Fruit fly (Drosophila melanogaster): ENCODE measurements around the gene COX5BL.

Gene COX5BL

DNA sequence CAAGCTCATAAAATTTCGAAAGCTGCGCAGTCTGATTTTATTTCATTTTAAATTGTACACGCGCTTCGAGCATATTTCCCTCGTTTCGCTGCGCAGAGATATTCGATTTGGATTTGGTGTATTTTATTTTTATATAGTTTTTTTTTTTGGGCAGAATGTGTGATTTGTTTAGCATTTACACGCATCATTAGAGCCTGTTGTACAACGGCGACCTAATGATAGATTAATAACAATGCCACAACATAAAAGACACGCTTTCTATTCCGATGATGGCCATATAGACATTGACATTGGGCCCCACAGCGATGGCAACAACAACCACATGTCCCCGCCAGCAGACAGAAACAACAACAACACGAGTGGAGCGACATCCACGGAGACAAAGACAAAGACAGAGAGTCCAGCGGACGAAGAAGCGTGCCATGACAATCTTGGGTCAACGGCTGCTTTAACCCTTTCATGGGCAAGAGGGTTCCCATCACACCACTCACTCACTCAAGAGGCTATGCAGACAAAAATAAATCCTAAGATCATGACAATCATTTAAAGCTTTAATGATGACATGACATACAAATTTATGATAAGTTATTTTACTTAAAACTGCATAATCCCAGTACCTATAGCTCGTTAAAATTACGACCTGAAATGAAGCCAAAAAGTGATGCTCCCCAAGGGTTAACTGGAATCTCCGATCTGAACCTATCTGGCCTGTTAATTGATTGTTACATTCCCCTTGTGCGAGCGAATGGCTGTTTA is 6.0 kb upstream of the COX5BL start:
- TF ChIP-seq CG17801 (GFP tag; optimal IDR thresholded peaks at IDR 0.05; ENCODE audit: partially characterized antibody), result no peak

DNA sequence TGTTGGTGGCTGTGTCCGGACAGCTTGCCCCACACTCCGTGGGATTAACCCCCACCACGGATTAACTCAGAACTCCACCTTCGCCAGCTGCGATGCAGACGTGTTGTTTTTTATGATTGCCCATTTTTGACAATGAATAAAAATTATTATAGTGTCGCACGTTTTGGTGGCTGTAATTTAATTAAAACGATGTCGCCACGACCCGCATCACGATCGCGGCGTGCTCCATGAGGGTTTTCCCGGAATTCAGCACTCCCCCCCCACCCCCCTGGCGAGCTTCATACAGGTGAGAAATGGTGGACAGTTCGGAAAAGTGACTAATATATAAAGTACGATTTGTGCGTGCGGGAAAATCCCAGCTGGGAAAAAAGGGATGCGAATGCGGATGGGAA is 5.4 kb upstream of the COX5BL start:
- no peak for TF ChIP-seq CG17801 (GFP tag; optimal IDR thresholded peaks at IDR 0.05; ENCODE audit: partially characterized antibody)

DNA sequence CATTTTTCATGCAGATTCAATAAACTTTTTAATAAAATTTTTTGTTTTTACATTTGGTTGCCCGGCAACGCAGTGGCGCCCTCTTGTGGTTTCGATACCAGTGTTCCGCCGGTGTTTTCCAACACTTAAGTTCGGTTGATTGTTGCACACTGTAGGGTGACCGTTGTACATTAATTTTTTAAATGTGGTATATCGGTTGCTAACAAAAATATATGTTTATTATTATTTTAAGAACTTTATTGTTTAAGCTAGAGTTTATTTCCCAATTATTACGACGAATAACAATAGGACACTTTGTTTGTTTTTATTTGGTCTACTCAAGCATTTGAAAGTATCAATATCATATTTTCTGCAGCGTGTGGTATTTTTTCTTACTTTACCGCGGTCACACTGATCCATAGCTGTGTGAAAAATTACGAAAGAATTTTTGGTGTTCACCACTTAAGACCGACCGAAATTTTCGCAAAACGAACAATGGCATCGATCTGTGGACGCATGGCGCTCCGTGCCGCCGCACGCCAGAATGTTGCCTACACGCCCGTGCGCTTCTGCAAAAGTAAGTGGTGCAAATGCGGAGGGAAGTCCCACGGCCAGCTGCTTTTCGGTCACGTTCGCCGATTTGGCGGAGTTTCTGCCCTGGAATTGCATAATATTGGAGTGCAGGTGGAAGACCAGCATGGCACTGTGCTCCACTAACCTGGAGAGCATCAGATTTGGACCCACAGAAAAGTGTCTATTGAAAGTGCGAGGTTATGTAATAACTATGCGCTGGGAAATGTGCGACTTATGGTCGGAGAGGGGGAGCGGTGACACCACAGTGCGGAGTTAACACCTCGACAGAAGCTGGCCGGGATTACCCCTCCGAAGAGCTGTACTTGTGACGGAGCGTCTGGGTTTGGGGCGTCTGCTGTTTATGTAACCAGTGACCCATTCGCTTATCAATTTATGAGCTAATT is 1.5 kb upstream of the COX5BL start, which contains the start of the genes IFT52 and COX5B:
Gene IFT52, minus strand, starts transcription at position 74 of the 956 bp plus-strand sequence.
Gene COX5B, plus strand, starts transcription at position 372 of the 956 bp plus-strand sequence.
- peak; percentile 28 for TF ChIP-seq CG17801 (GFP tag; optimal IDR thresholded peaks at IDR 0.05; ENCODE audit: partially characterized antibody)

DNA sequence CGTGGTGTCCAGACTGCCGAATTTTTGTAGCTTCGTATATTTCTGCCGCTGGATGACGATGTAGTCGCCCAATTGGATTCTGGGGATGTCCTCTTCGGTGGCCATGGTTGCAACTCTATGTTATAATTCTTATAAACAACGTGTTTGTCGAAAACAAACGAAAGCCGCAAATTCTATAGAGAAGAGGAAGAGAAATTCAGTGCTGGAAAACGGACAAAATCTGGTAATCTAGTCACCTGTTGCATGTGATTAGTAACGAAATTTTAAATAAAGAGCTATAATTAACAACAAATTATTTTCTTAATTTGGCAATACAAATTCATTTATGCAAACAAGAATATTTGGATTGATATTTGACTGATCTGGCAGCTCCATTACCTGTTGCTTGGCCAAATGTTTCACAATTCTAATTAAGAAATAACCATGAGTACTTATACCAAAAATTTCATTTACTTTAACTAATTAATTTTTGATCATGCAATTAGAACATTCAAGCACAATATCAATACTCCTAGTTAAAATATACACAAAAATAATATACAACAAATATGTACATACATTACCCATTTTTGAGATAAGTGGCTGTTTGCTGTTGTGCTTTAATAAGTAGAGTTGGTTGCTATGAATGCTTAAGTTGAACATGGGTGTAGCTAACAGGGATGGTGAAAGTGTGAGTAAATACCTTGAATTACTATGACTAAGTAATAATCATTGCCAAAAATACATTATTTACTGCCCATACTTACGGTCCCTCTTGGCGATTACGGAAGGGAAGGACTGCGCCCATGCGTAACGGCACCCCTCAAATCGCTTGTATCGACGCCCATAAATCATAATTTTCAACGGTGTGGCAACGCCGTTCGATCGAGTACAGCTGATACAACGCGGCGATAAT is 2.5 kb downstream of the COX5BL start, which contains the start of the genes Trmt6 and Ent2:
Gene Trmt6, minus strand, starts transcription at position 827 of the 895 bp plus-strand sequence.
Gene Ent2, plus strand, starts transcription at position 863 of the 895 bp plus-strand sequence.
- peak; percentile 91 for TF ChIP-seq CG17801 (GFP tag; optimal IDR thresholded peaks at IDR 0.05; ENCODE audit: partially characterized antibody)

DNA sequence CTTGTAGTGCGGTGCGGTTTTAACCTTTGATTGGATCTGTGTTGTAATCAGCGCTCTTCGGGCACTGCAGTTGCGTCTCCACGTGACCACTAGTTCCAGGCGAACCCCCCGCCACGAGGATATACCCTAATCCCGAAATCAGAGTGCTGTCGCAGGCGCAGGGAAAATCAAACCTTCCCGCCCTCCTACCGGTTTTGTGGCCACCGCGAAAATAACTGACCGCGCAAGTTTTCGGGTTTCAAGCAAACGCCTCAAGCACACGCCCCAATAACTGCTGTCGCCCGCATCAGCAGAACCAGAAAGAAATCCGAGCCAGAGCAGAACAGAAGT is 3.1 kb downstream of the COX5BL start:
- no peak for TF ChIP-seq CG17801 (GFP tag; optimal IDR thresholded peaks at IDR 0.05; ENCODE audit: partially characterized antibody)

DNA sequence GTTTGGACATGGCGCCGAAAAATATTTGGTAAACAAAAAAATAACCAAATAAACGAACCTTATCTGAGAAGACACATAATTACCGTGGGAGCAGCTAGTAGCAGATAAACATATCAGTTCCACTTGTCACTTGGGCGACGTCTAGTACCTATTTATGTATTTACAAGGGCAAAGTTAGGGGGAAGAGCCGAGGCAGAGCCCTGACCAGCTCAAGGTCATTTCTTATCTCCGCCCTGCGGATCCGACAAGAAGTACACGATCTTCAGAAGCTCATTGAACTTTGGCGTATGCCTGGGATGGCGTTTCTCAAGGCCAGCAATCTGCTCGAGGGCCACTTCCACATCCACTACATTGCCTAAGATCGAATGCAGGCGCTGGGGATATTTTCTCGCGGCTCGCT is 5.7 kb downstream of the COX5BL start:
- TF ChIP-seq CG17801 (GFP tag; optimal IDR thresholded peaks at IDR 0.05; ENCODE audit: partially characterized antibody), result no peak

DNA sequence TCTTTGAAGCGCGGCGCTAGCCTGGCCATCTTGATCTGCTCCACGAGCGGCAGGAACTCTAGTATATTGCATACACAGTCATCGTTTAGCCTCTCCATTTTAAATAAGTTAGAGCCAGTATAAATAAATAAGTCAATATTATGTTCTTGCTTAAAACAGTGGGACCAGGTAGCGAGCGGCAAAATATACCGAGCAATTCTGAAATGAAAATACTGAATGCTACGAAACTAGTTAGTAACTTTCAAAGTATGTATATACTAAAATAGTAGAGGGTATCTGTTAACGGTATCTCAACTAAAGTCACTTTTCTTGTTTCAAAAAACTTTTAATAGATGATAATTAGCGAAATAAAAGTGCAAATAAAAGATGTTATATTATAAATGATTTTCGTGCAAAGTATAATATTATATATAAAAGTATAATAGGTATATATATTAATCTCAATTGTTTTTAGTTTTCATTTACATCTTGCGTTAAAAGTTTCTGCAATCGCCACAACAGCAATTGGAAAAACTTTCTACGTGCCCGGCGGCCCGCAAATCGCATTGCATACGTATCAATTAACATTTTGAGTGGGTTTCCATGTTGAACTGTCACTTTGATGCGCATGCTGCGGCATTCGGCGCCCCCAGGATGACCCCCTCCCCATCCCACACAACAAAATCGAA is 6.9 kb downstream of the COX5BL start, which contains the start of gene CG13766:
Gene CG13766, minus strand, starts transcription at position 162 of the 668 bp plus-strand sequence.
- TF ChIP-seq CG17801 (GFP tag; optimal IDR thresholded peaks at IDR 0.05; ENCODE audit: partially characterized antibody), result no peak

DNA sequence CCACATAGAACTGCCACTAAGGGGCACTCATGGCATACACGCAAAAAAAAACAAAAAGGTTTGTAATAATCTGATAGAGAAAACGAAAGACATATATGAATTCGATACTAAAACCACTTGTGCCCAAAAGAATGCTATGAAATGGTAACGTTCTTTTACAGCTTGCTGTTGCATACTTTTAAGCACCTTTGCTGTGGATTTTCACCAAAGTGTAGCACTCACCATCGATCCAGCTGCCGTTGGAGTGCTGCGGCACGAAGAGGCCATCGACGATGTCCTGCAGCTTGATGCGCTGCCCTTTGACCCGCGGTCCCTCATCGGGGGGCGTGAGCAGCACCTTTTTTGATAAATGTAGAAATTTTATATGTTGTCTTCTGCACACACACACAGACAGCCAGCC is 19.8 kb downstream of the COX5BL start:
- TF ChIP-seq CG17801 (GFP tag; optimal IDR thresholded peaks at IDR 0.05; ENCODE audit: partially characterized antibody), result no peak

DNA sequence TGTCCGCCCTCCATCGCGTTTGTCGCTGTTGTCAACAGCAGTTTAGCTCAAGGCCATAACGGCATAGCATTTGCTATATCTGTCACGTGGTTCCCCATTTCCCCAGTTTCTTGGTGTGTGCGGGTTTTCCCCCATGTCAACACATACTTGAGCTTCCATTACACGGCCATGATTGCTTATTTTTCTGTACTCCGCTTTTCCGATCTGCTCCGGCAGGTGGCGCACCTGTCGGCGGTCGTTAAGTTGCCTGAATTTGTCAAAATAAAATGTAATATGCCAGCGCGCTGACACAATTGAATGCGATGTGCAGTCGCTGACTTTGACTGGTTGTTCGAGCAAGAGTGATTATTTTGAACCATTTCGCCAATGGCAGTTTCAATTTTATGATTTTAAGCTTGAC is 25.1 kb downstream of the COX5BL start:
- no peak for TF ChIP-seq CG17801 (GFP tag; optimal IDR thresholded peaks at IDR 0.05; ENCODE audit: partially characterized antibody)

DNA sequence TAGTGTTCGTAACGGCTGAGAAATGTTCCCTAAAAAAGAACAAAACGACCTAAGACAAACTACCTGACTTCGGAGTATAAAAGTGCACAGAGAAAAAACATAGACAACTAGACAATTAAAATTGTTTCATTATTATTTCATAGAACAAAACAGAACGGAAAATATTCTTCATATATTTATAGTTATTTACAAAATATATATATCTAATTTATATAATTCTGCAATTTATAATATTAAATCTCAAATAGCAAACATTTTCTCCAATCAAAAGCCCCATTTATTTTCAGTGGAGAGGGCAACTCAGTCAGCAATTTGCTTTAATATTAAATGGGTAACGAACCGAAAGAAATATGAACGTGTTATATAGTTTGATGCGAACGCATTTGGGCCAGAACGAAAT is 35.8 kb downstream of the COX5BL start:
- no peak for TF ChIP-seq CG17801 (GFP tag; optimal IDR thresholded peaks at IDR 0.05; ENCODE audit: partially characterized antibody)

DNA sequence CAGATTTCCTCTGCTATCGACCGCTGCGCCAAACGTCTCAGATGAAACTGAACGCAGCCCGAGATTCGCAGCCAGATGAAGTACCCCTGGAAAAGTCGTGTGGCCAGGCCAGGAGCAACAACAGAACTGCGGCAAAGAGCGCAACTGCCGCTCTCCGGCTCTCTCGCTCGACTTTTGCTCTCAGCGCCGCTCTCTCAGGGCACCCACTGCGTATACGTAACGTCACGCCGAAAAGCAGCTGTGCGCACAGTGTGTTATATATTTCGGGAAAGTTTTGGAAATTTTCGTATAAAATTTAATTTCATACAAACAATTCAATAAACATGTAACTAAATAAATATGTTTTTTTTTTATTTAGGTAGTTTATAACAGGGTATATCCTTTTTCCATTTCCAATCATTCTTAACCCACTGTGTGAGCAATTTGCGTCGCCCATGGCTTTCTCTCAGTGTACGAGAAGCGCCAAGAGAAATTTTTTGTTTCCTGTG is 41.8 kb downstream of the COX5BL start, which contains the start of gene Dpp10:
Gene Dpp10, minus strand, starts transcription at position 51 of the 488 bp plus-strand sequence.
- TF ChIP-seq CG17801 (GFP tag; optimal IDR thresholded peaks at IDR 0.05; ENCODE audit: partially characterized antibody), result no peak

All from ovary, adult (tissue).